Fruit fly (Drosophila melanogaster) whole organism, prepupa: ENCODE data around the gene bark.
A peak's percentile ranks its signal among the peaks of the same experiment; 100 is the strongest.

Experiments used
- Blimp-1 ChIP-seq: fragments of 200-800 bp; sonication (Bioruptor generic); optimal IDR thresholded peaks from 3 replicates; lab custom pipeline; 2017; ENCODE audit warnings: missing biosample characterization, missing genetic modification characterization, mild to moderate bottlenecking, moderate library complexity, missing genetic modification reagents
- CG11294 ChIP-seq: fragments of 200-800 bp; sonication (Bioruptor generic); IDR thresholded peaks from 2 replicates; pipeline ENCODE4 v1.3.6; 2022; ENCODE audit warnings: missing biosample characterization, missing genetic modification characterization
- CG11762 ChIP-seq: fragments of 200-800 bp; sonication (Bioruptor generic); optimal IDR thresholded peaks from 3 replicates; lab custom pipeline; 2016; ENCODE audit warnings: missing biosample characterization, missing genetic modification characterization; ENCODE audit not compliant: insufficient read depth
- CG11902 ChIP-seq: fragments of 200-800 bp; sonication (Bioruptor generic); optimal IDR thresholded peaks from 3 replicates; lab custom pipeline; 2016; ENCODE audit warnings: missing biosample characterization, missing genetic modification characterization
- CG15336 ChIP-seq: fragments of 200-800 bp; sonication (Bioruptor generic); IDR thresholded peaks from 2 replicates; pipeline ENCODE4 v1.3.6; 2022; ENCODE audit warnings: missing biosample characterization, missing genetic modification characterization
- CG1621 ChIP-seq: fragments of 200-800 bp; sonication (Bioruptor generic); optimal IDR thresholded peaks from 3 replicates; lab custom pipeline; 2018; ENCODE audit warnings: missing biosample characterization, mild to moderate bottlenecking, missing genetic modification characterization
- CG31627 ChIP-seq: fragments of 200-800 bp; sonication (Bioruptor generic); optimal IDR thresholded peaks from 3 replicates; lab custom pipeline; 2016; ENCODE audit warnings: missing biosample characterization, missing genetic modification characterization
- CG32006 ChIP-seq: fragments of 200-800 bp; sonication (Bioruptor generic); optimal IDR thresholded peaks from 3 replicates; lab custom pipeline; 2017; ENCODE audit warnings: missing biosample characterization, mild to moderate bottlenecking, missing genetic modification characterization
- CG34406 ChIP-seq: fragments of 200-800 bp; sonication (Bioruptor generic); optimal IDR thresholded peaks from 3 replicates; lab custom pipeline; 2016; ENCODE audit warnings: missing biosample characterization, missing genetic modification characterization
- CG3919 ChIP-seq: fragments of 200-800 bp; sonication (Bioruptor generic); optimal IDR thresholded peaks from 3 replicates; lab custom pipeline; 2016; ENCODE audit warnings: missing biosample characterization, missing genetic modification characterization
- CG4318 ChIP-seq: fragments of 200-800 bp; sonication (Bioruptor generic); optimal IDR thresholded peaks from 3 replicates; lab custom pipeline; 2017; ENCODE audit warnings: missing biosample characterization, mild to moderate bottlenecking, missing genetic modification characterization
- CG6808 ChIP-seq: fragments of 200-800 bp; sonication (Bioruptor generic); optimal IDR thresholded peaks from 3 replicates; lab custom pipeline; 2017; ENCODE audit warnings: missing biosample characterization, missing genetic modification characterization, mild to moderate bottlenecking, moderate library complexity, missing genetic modification reagents
- CG7368 ChIP-seq: fragments of 200-800 bp; sonication (Bioruptor generic); optimal IDR thresholded peaks from 3 replicates; lab custom pipeline; 2016; ENCODE audit warnings: missing biosample characterization, missing genetic modification characterization
- CG8119 ChIP-seq: fragments of 200-800 bp; sonication (Bioruptor generic); IDR thresholded peaks from 3 replicates; pipeline ENCODE4 v1.3.6; 2022; ENCODE audit warnings: missing biosample characterization, missing genetic modification characterization
- CG8319 ChIP-seq: fragments of 200-800 bp; sonication (Bioruptor generic); optimal IDR thresholded peaks from 3 replicates; lab custom pipeline; 2016; ENCODE audit warnings: missing biosample characterization, missing genetic modification characterization
- CG8632 ChIP-seq: fragments of 200-800 bp; sonication (Bioruptor generic); optimal IDR thresholded peaks from 3 replicates; lab custom pipeline; 2016; ENCODE audit warnings: missing biosample characterization, missing genetic modification characterization
- Eip75B ChIP-seq: fragments of 200-800 bp; sonication (Bioruptor generic); optimal IDR thresholded peaks from 3 replicates; lab custom pipeline; 2016; ENCODE audit warnings: missing biosample characterization, missing genetic modification characterization
- Eip78C ChIP-seq: fragments of 200-800 bp; sonication (Bioruptor generic); peaks from one replicate; lab custom pipeline; 2016; ENCODE audit warnings: missing biosample characterization, missing genetic modification characterization
- Eip93F ChIP-seq: fragments of 200-800 bp; sonication (Bioruptor generic); optimal IDR thresholded peaks from 2 replicates; lab custom pipeline; 2016; ENCODE audit warnings: missing biosample characterization, mild to moderate bottlenecking, missing genetic modification characterization
- Ets21C ChIP-seq: fragments of 200-800 bp; sonication (Bioruptor generic); optimal IDR thresholded peaks from 3 replicates; lab custom pipeline; 2016; ENCODE audit warnings: missing biosample characterization, missing genetic modification characterization
- Gug ChIP-seq: fragments of 200-800 bp; sonication (Bioruptor generic); IDR thresholded peaks from 2 replicates; pipeline ENCODE4 v1.3.6; 2022; ENCODE audit warnings: missing biosample characterization, missing genetic modification characterization
- Met ChIP-seq: fragments of 200-800 bp; sonication (Bioruptor generic); optimal IDR thresholded peaks from 3 replicates; lab custom pipeline; 2016; ENCODE audit warnings: missing biosample characterization, missing genetic modification characterization
- OdsH ChIP-seq: fragments of 200-800 bp; sonication (Bioruptor generic); optimal IDR thresholded peaks from 3 replicates; lab custom pipeline; 2016; ENCODE audit warnings: missing biosample characterization, missing genetic modification characterization
- Smox ChIP-seq: fragments of 200-800 bp; sonication (Bioruptor generic); optimal IDR thresholded peaks from 3 replicates; lab custom pipeline; 2016; ENCODE audit warnings: missing biosample characterization, missing genetic modification characterization
- Sox102F ChIP-seq: fragments of 200-800 bp; sonication (Bioruptor generic); optimal IDR thresholded peaks from 2 replicates; lab custom pipeline; 2016; ENCODE audit warnings: missing biosample characterization, mild to moderate bottlenecking, missing genetic modification characterization
- Sox14 ChIP-seq: fragments of 200-800 bp; sonication (Bioruptor generic); optimal IDR thresholded peaks from 3 replicates; lab custom pipeline; 2016; ENCODE audit warnings: missing biosample characterization, missing genetic modification characterization
- Sox15 ChIP-seq: fragments of 200-800 bp; sonication (Bioruptor generic); optimal IDR thresholded peaks from 3 replicates; lab custom pipeline; 2016; ENCODE audit warnings: missing biosample characterization, missing genetic modification characterization
- achi ChIP-seq: fragments of 200-800 bp; sonication (Bioruptor generic); optimal IDR thresholded peaks from 3 replicates; lab custom pipeline; 2016; ENCODE audit warnings: missing biosample characterization, missing genetic modification characterization
- acj6 ChIP-seq: fragments of 200-800 bp; sonication (Bioruptor generic); optimal IDR thresholded peaks from 3 replicates; lab custom pipeline; 2016; ENCODE audit warnings: missing biosample characterization, missing genetic modification characterization
- cyc ChIP-seq: fragments of 200-800 bp; sonication (Bioruptor generic); optimal IDR thresholded peaks from 3 replicates; lab custom pipeline; 2016; ENCODE audit warnings: missing biosample characterization, missing genetic modification characterization
- dsx ChIP-seq: fragments of 200-800 bp; optimal IDR thresholded peaks from 3 replicates; lab custom pipeline; 2019; ENCODE audit warnings: missing biosample characterization, mild to moderate bottlenecking, missing genetic modification characterization, moderate library complexity; ENCODE audit not compliant: poor library complexity, severe bottlenecking
- eg ChIP-seq: fragments of 200-800 bp; sonication (Bioruptor generic); IDR thresholded peaks from 3 replicates; pipeline ENCODE4 v1.3.6; 2022; ENCODE audit warnings: missing biosample characterization, missing genetic modification characterization
- fd59A ChIP-seq: fragments of 200-800 bp; sonication (Bioruptor generic); optimal IDR thresholded peaks from 2 replicates; lab custom pipeline; 2017; ENCODE audit warnings: missing biosample characterization, mild to moderate bottlenecking, missing genetic modification characterization, missing genetic modification reagents
- fd85E ChIP-seq: fragments of 200-800 bp; sonication (Bioruptor generic); optimal IDR thresholded peaks from 3 replicates; lab custom pipeline; 2016; ENCODE audit warnings: missing biosample characterization, missing genetic modification characterization
- fkh ChIP-seq: fragments of 200-800 bp; sonication (Bioruptor generic); optimal IDR thresholded peaks from 3 replicates; lab custom pipeline; 2017; ENCODE audit warnings: missing biosample characterization, mild to moderate bottlenecking, missing genetic modification characterization, moderate library complexity
- net ChIP-seq: fragments of 200-800 bp; sonication (Bioruptor generic); optimal IDR thresholded peaks from 3 replicates; lab custom pipeline; 2016; ENCODE audit warnings: missing biosample characterization, missing genetic modification characterization
- pdm3 ChIP-seq: fragments of 200-800 bp; sonication (Bioruptor generic); optimal IDR thresholded peaks from 3 replicates; lab custom pipeline; 2016; ENCODE audit warnings: missing biosample characterization, missing genetic modification characterization
- salr ChIP-seq, 2 experiments: fragments of 200-800 bp; sonication (Bioruptor generic); optimal IDR thresholded peaks; 3 replicates each; lab custom pipeline; 2016 to 2018; ENCODE audit warnings: missing biosample characterization in 2 of 2, missing genetic modification characterization in 2 of 2, mild to moderate bottlenecking in 1 of 2
- ss ChIP-seq, 2 experiments: fragments of 200-800 bp; sonication (Bioruptor generic); optimal IDR thresholded peaks; 2 replicates in 1 of 2; 3 replicates in 1 of 2; lab custom pipeline; 2017 to 2018; ENCODE audit warnings: mild to moderate bottlenecking in 2 of 2, missing biosample characterization in 2 of 2, missing genetic modification characterization in 2 of 2, moderate library complexity in 1 of 2
- vri ChIP-seq: fragments of 200-800 bp; sonication (Bioruptor generic); optimal IDR thresholded peaks from 3 replicates; lab custom pipeline; 2016; ENCODE audit warnings: missing biosample characterization, mild to moderate bottlenecking, missing genetic modification characterization

Gene bark

dm6 chr2L:3754835-3755547 is 32.0 kb upstream of the bark start:
- TF ChIP-seq acj6 (GFP tag; lab: Kevin White, UChicago) (no peak), CG11762 (GFP tag; lab: Kevin White, UChicago) (no peak), CG3919 (no peak), eg (GFP tag; lab: Robert Waterston, UW) (peak; percentile 55; the same call in 1 of the 3 replicates), Eip93F (GFP tag; lab: Kevin White, UChicago) (no peak), CG15336 (0 out of 2 replicates have a peak, but pooled peaks have one; percentile 45)

- TF ChIP-seq Eip75B (GFP tag; lab: Kevin White, UChicago) = no peak
- TF ChIP-seq CG31627 = no peak
- no peak for TF ChIP-seq Sox15
- TF ChIP-seq, all 60 proteins: peak for 0
Measured at dm6 chr2L:3756831-3757351, 30.1 kb upstream of the bark start, which contains the start of gene CG43707. TSS of gene CG43707 (plus strand) at chr2L:3757256.

dm6 chr2L:3765194-3765593 is 21.8 kb upstream of the bark start, which contains the start of gene CG43703:
TSS of gene CG43703 (plus strand) at chr2L:3765494.
- no peak for TF ChIP-seq Ets21C (GFP tag; lab: Kevin White, UChicago)
- TF ChIP-seq Gug (GFP tag; lab: Robert Waterston, UW) = no peak
- TF ChIP-seq acj6 (GFP tag; lab: Kevin White, UChicago) = no peak
- TF ChIP-seq net (GFP tag; lab: Kevin White, UChicago) = no peak
- TF ChIP-seq achi (GFP tag; lab: Kevin White, UChicago) = no peak
- no peak for TF ChIP-seq CG8119 (GFP tag; lab: Robert Waterston, UW)
- no peak for TF ChIP-seq Eip93F (GFP tag; lab: Kevin White, UChicago)
- TF ChIP-seq fkh = no peak
- TF ChIP-seq pdm3 = no peak
- no peak for TF ChIP-seq CG6808
- no peak for TF ChIP-seq Sox15
- TF ChIP-seq, all 60 proteins: peak for 0

dm6 chr2L:3769718-3770461 is 17.1 kb upstream of the bark start:
- TF ChIP-seq CG1621 (tag; lab: Kevin White, UChicago) (peak; percentile 33), CG11294 (GFP tag; lab: Robert Waterston, UW) (0 out of 2 replicates have a peak, but pooled peaks have one; percentile 8), net (GFP tag; lab: Kevin White, UChicago) (peak; percentile 74), Eip78C (peak; percentile 90), vri (GFP tag; lab: Kevin White, UChicago) (no peak), CG8319 (GFP tag; lab: Kevin White, UChicago) (peak; percentile 39), fd85E (peak; percentile 29), CG8632 (GFP tag; lab: Kevin White, UChicago) (peak; percentile 73), Sox14 (GFP tag; lab: Kevin White, UChicago) (no peak), CG11902 (peak; percentile 1), cyc (GFP tag; lab: Kevin White, UChicago) (no peak), Eip93F (GFP tag; lab: Kevin White, UChicago) (no peak), pdm3 (peak; percentile 36), CG6808 (peak; percentile 69), acj6 (GFP tag; lab: Kevin White, UChicago) (peak; percentile 67), ss (GFP tag; optimal IDR thresholded peaks at IDR 0.05; lab: Kevin White, UChicago) (peak; percentile 69 to 76), Smox (GFP tag; lab: Kevin White, UChicago) (peak; percentile 40), CG32006 (GFP tag; lab: Kevin White, UChicago) (peak; percentile 73), CG34406 (peak; percentile 75), CG11762 (GFP tag; lab: Kevin White, UChicago) (peak; percentile 71), Sox102F (GFP tag; lab: Kevin White, UChicago) (no peak), fd59A (GFP tag; lab: Kevin White, UChicago) (peak; percentile 28), CG31627 (no peak), CG7368 (GFP tag; lab: Kevin White, UChicago) (no peak), Met (GFP tag; lab: Kevin White, UChicago) (peak; percentile 48), achi (GFP tag; lab: Kevin White, UChicago) (peak; percentile 75), salr (GFP tag; optimal IDR thresholded peaks at IDR 0.05; lab: Kevin White, UChicago) (peak in 1 of 2 experiments; percentile 66), Gug (GFP tag; lab: Robert Waterston, UW) (no peak), CG4318 (no peak), Ets21C (GFP tag; lab: Kevin White, UChicago) (no peak), dsx (GFP tag; lab: Kevin White, UChicago) (peak; percentile 79), Blimp-1 (peak; percentile 5), Eip75B (GFP tag; lab: Kevin White, UChicago) (peak; percentile 45), OdsH (peak; percentile 78)
